Fruit fly (Drosophila melanogaster) whole organism, adult: Measurements from ENCODE around the gene tmod.

Source experiments
- CG11617 ChIP-seq: fragments of 200-800 bp; sonication (Bioruptor generic); optimal IDR thresholded peaks from 2 replicates; lab custom pipeline; 2017; ENCODE audit warnings: mild to moderate bottlenecking, missing biosample characterization, missing genetic modification reagents, missing genetic modification characterization
- CG12768 ChIP-seq: fragments of 200-800 bp; sonication (Bioruptor generic); optimal IDR thresholded peaks from 2 replicates; lab custom pipeline; 2017; ENCODE audit warnings: missing biosample characterization, missing genetic modification characterization, mild to moderate bottlenecking, moderate library complexity, missing genetic modification reagents
- CG14711 ChIP-seq: fragments of 200-800 bp; sonication (Bioruptor generic); optimal IDR thresholded peaks from 2 replicates; lab custom pipeline; 2018; ENCODE audit warnings: missing biosample characterization, mild to moderate bottlenecking, missing genetic modification characterization, moderate library complexity
- CG1620 ChIP-seq: fragments of 200-800 bp; sonication (Bioruptor generic); optimal IDR thresholded peaks from 2 replicates; lab custom pipeline; 2016; ENCODE audit warnings: missing biosample characterization, missing genetic modification characterization
- CG33017 ChIP-seq: fragments of 200-800 bp; sonication (Bioruptor generic); optimal IDR thresholded peaks from 2 replicates; lab custom pipeline; 2018; ENCODE audit warnings: missing biosample characterization, mild to moderate bottlenecking, missing genetic modification characterization, moderate library complexity
- CG5204 ChIP-seq: fragments of 200-800 bp; sonication (Bioruptor generic); optimal IDR thresholded peaks from 2 replicates; lab custom pipeline; 2016; ENCODE audit warnings: missing biosample characterization, missing genetic modification characterization
- CG7045 ChIP-seq: fragments of 200-800 bp; sonication (Bioruptor generic); optimal IDR thresholded peaks from 2 replicates; lab custom pipeline; 2017; ENCODE audit warnings: missing biosample characterization, mild to moderate bottlenecking, missing genetic modification characterization
- CG7101 ChIP-seq: fragments of 200-800 bp; sonication (Bioruptor generic); optimal IDR thresholded peaks from 2 replicates; lab custom pipeline; 2018; ENCODE audit warnings: missing biosample characterization, mild to moderate bottlenecking, missing genetic modification characterization, moderate library complexity
- Clk ChIP-seq: fragments of 200-800 bp; sonication (Bioruptor generic); optimal IDR thresholded peaks from 2 replicates; lab custom pipeline; 2017; ENCODE audit warnings: missing biosample characterization, missing genetic modification characterization
- Crg-1 ChIP-seq: fragments of 200-800 bp; sonication (Bioruptor generic); optimal IDR thresholded peaks from 2 replicates; lab custom pipeline; 2016; ENCODE audit warnings: missing biosample characterization, missing genetic modification characterization
- Hr96 ChIP-seq: fragments of 200-800 bp; sonication (Bioruptor generic); optimal IDR thresholded peaks from 2 replicates; lab custom pipeline; 2016; ENCODE audit warnings: missing biosample characterization, missing genetic modification characterization
- Mnt ChIP-seq: fragments of 200-800 bp; sonication (Bioruptor generic); optimal IDR thresholded peaks from 2 replicates; lab custom pipeline; 2016; ENCODE audit warnings: missing biosample characterization, mild to moderate bottlenecking, missing genetic modification characterization
- bab1 ChIP-seq: fragments of 200-800 bp; sonication (Bioruptor generic); optimal IDR thresholded peaks from 3 replicates; lab custom pipeline; 2019; ENCODE audit warnings: missing biosample characterization, mild to moderate bottlenecking, missing genetic modification characterization, moderate library complexity
- cic ChIP-seq: fragments of 200-800 bp; sonication (Bioruptor generic); optimal IDR thresholded peaks from 2 replicates; lab custom pipeline; 2017; ENCODE audit warnings: missing biosample characterization, mild to moderate bottlenecking, missing genetic modification characterization, moderate library complexity
- cnc ChIP-seq, 2 experiments: fragments of >200 bp; optimal IDR thresholded peaks; 2 replicates each; lab custom pipeline; 2017
- kay ChIP-seq: fragments of 200-800 bp; sonication (Bioruptor generic); peaks from one replicate; lab custom pipeline; 2016; ENCODE audit warnings: missing biosample characterization, missing genetic modification characterization, borderline replicate concordance
- ovo ChIP-seq: fragments of 200-800 bp; sonication (Bioruptor generic); optimal IDR thresholded peaks from 2 replicates; lab custom pipeline; 2016; ENCODE audit warnings: missing biosample characterization, missing genetic modification characterization
- pad ChIP-seq: fragments of 200-800 bp; sonication (Bioruptor generic); optimal IDR thresholded peaks from 3 replicates; lab custom pipeline; 2017; ENCODE audit warnings: missing biosample characterization, missing genetic modification characterization, mild to moderate bottlenecking, moderate library complexity, missing genetic modification reagents
- tj ChIP-seq: fragments of 200-800 bp; sonication (Bioruptor generic); optimal IDR thresholded peaks from 3 replicates; lab custom pipeline; 2017; ENCODE audit warnings: missing biosample characterization, mild to moderate bottlenecking, missing genetic modification characterization, moderate library complexity
- toe ChIP-seq: fragments of 200-800 bp; sonication (Bioruptor generic); optimal IDR thresholded peaks from 2 replicates; lab custom pipeline; 2016; ENCODE audit warnings: missing biosample characterization, missing genetic modification characterization

Gene tmod

DNA sequence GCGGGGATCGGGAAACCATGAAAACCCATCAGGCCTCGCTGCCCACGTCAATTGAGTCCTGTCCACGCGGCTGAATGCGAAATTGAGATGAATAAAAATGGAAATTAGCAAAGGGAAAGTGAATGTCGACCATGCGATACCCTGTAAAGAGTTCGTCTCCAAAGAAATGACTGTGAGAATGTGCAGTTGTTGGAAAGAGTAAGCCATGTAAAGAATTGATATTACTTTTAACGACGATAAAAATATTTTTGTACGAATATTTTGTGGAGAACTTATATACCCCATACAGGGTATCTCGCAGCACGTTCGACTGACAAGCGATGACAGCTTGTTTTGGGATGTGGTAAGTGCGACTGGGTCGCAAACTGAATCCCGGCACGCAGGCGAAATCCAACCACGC lies 31.2 kb upstream of the tmod start:
- no peak for TF ChIP-seq CG5204 (GFP tag; lab: Kevin White, UChicago)
- no peak for TF ChIP-seq Hr96 (GFP tag; lab: Kevin White, UChicago)
- no peak for TF ChIP-seq Clk (GFP tag; lab: Kevin White, UChicago)
- no peak for TF ChIP-seq toe (GFP tag; lab: Kevin White, UChicago)
- no peak for TF ChIP-seq CG33017 (tag; lab: Kevin White, UChicago)
- no peak for TF ChIP-seq bab1 (GFP tag; lab: Kevin White, UChicago)
- no peak for TF ChIP-seq CG1620
- TF ChIP-seq tj: no peak

DNA sequence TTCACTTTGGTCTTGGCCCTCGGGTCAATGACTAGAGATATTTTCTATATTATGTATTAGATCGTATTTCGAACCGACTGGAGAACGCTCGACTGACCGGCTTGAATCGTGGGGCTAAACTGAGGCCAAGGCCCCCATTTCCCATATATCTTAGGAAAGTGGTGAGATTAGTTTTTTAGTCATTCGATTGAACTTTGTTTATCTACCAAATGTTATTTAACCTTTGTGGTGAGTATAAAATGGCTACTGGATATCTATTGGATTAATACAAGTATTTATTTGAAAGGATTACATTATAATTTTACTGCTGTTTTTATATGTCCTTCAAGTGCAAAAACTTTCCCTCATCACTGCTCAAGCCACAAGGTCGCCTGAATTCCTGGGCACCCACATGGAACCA lies 29.0 kb upstream of the tmod start, which contains the start of gene CG31371:
Gene CG31371 (minus strand): TSS at position 101 of the 400 bp plus-strand sequence.
- TF ChIP-seq Mnt (GFP tag; lab: Kevin White, UChicago): no peak

DNA sequence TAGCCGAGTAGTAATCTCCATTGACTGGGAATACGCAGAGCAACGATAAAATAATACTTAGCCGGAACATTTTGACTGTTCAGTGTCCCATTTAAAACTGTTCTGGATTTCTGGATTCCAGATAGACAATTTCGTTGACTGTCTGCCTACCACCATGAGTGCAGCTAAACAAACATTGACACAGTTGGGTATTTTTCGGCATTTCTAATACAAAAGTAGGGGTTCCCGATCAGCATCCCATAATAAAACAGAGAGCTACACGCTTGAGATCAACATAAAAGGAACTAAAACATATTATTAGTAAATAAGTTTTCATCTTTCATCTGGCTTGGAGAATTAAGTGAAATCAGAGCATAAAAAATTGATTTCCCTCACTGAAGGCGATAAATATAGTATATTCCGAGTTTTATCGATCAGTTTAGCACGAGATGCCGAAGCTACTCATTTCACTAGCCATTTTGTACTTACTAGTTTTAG lies 26.8 kb upstream of the tmod start, which contains the start of the genes PH4alphaSG1 and CG15539:
Gene PH4alphaSG1 (minus strand): TSS at position 101 of the 477 bp plus-strand sequence.
Gene CG15539 (plus strand): TSS at position 427 of the 477 bp plus-strand sequence.
- TF ChIP-seq cic (GFP tag; lab: Kevin White, UChicago) (no peak), CG1620 (no peak), CG33017 (tag; lab: Kevin White, UChicago) (no peak), pad (no peak), cnc (optimal IDR thresholded peaks at IDR 0.05; lab: Kevin White, UChicago) (no peak), CG7045 (no peak), ovo (GFP tag; lab: Kevin White, UChicago) (no peak), CG5204 (GFP tag; lab: Kevin White, UChicago) (no peak), CG14711 (no peak), toe (GFP tag; lab: Kevin White, UChicago) (no peak), bab1 (GFP tag; lab: Kevin White, UChicago) (no peak), Mnt (GFP tag; lab: Kevin White, UChicago) (no peak)

DNA sequence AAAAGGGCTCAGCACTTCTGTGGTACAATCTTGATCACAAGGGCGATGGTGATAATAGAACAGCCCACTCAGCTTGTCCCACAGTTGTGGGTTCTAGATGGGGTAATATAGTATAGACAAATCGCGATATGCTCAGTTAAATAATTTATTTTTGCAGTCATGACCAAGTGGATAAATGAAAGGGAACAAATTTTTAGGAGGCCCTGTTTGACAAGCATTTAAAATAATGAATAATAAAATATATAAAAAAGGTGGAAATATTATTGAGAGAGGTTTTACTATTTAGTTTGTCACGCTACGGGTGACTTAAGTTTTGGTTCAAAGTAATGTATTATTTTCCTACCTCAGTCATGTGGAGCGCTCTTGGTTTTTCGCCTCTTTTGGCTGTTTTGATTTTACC lies 24.7 kb upstream of the tmod start, which contains the start of gene CG34041:
Gene CG34041 (plus strand): TSS at position 301 of the 400 bp plus-strand sequence.
- TF ChIP-seq Clk (GFP tag; lab: Kevin White, UChicago) (no peak), CG5204 (GFP tag; lab: Kevin White, UChicago) (no peak), toe (GFP tag; lab: Kevin White, UChicago) (no peak), ovo (GFP tag; lab: Kevin White, UChicago) (no peak), CG7101 (tag; lab: Kevin White, UChicago) (no peak), Mnt (GFP tag; lab: Kevin White, UChicago) (no peak), CG7045 (no peak)

DNA sequence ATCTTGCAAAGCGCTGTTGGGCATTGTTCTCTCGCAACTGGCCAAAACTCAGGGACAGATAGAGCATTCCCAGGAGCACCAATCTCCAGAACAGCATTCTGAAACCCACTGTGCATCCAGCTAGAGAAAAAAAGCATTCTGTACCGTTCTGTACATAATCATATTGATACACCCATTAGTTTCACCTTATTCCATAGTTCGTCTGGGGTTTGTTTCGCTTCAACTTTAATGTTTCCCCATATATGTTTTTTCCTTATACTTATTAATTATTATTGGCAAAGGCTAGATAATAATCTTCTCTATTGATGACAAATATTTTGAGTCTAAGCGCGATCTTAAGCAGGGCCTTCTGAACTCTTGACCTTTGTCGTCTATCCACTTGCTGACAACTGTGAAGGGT lies 20.3 kb upstream of the tmod start, which contains the start of gene PH4alphaNE2:
Gene PH4alphaNE2 (minus strand): TSS at position 101 of the 400 bp plus-strand sequence.
- TF ChIP-seq CG33017 (tag; lab: Kevin White, UChicago): no peak
- TF ChIP-seq Crg-1: no peak
- TF ChIP-seq CG11617 (GFP tag; lab: Kevin White, UChicago): no peak
- no peak for TF ChIP-seq CG1620
- TF ChIP-seq tj: no peak
- TF ChIP-seq CG5204 (GFP tag; lab: Kevin White, UChicago): no peak
- TF ChIP-seq cnc (optimal IDR thresholded peaks at IDR 0.05; lab: Kevin White, UChicago): no peak
- no peak for TF ChIP-seq Clk (GFP tag; lab: Kevin White, UChicago)
- no peak for TF ChIP-seq pad
- TF ChIP-seq CG7101 (tag; lab: Kevin White, UChicago): no peak
- TF ChIP-seq toe (GFP tag; lab: Kevin White, UChicago): no peak
- TF ChIP-seq bab1 (GFP tag; lab: Kevin White, UChicago): no peak
- TF ChIP-seq Hr96 (GFP tag; lab: Kevin White, UChicago): no peak
- no peak for TF ChIP-seq CG7045
- TF ChIP-seq kay (GFP tag; lab: Kevin White, UChicago): no peak
- no peak for TF ChIP-seq CG12768 (GFP tag; lab: Kevin White, UChicago)
- no peak for TF ChIP-seq CG14711
- TF ChIP-seq Mnt (GFP tag; lab: Kevin White, UChicago): no peak
- no peak for TF ChIP-seq ovo (GFP tag; lab: Kevin White, UChicago)

DNA sequence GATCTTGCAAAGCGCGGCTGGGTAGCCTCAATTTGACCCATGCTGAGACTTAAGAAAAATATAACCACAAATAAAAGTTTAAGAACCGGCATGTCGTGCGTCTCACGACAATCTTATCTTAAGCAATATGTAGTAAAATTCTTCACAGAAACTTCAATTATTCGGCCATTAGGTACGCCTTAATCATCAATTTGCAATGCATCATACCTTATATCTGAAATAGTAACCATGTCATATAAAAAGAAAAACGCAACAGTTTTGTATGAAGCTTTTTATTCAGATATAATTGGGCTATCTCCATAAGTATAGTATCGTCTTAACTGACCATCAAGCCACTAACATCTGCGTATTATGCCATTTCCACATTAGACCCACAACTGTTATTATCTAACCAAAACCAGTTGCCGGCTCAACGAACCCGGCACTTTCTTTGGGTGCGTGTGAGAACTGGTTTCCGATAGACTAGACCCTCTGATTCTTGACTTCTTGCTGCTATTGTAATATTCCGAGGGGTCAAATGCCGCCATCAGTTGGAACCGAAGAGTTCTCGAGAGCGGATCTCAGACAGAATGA lies 18.1 kb upstream of the tmod start, which contains the start of the genes CG31524 and CG9698:
Gene CG31524 (minus strand): TSS at position 101 of the 573 bp plus-strand sequence.
Gene CG9698 (plus strand): TSS at position 523 of the 573 bp plus-strand sequence.
- TF ChIP-seq Mnt (GFP tag; lab: Kevin White, UChicago) (no peak), CG11617 (GFP tag; lab: Kevin White, UChicago) (no peak), CG1620 (no peak), Clk (GFP tag; lab: Kevin White, UChicago) (no peak), CG7045 (no peak), CG12768 (GFP tag; lab: Kevin White, UChicago) (no peak), cnc (optimal IDR thresholded peaks at IDR 0.05; lab: Kevin White, UChicago) (no peak), bab1 (GFP tag; lab: Kevin White, UChicago) (no peak), CG33017 (tag; lab: Kevin White, UChicago) (no peak), tj (no peak), Crg-1 (no peak), CG14711 (no peak), cic (GFP tag; lab: Kevin White, UChicago) (no peak), toe (GFP tag; lab: Kevin White, UChicago) (no peak), Hr96 (GFP tag; lab: Kevin White, UChicago) (no peak), CG7101 (tag; lab: Kevin White, UChicago) (no peak), pad (no peak)
